Worm (Caenorhabditis elegans) whole organism, L2 larva: ENCODE measurements around the gene dct-11.

Source experiments
- C34F6.9 ChIP-seq: fragments of 150-350 bp; optimal IDR thresholded peaks from 2 replicates; lab custom pipeline; 2014; ENCODE audit warnings: missing biosample characterization, missing genetic modification characterization
- F13H6.1 ChIP-seq: sonication (generic microtip); optimal IDR thresholded peaks from 2 replicates; lab custom pipeline; 2016; ENCODE audit warnings: missing genetic modification characterization, missing compliant biosample characterization
- R02D3.7 ChIP-seq: fragments of 150-350 bp; optimal IDR thresholded peaks from 2 replicates; lab custom pipeline; 2014; ENCODE audit warnings: missing biosample characterization, missing genetic modification characterization
- Y55F3AM.14 ChIP-seq: fragments of 200-800 bp; sonication (Bioruptor generic); optimal IDR thresholded peaks from 2 replicates; lab custom pipeline; 2018; ENCODE audit warnings: mild to moderate bottlenecking, missing genetic modification characterization, missing compliant biosample characterization
- ZK546.5 ChIP-seq: sonication (generic microtip); optimal IDR thresholded peaks from 2 replicates; lab custom pipeline; 2017; ENCODE audit warnings: missing biosample characterization, missing genetic modification characterization
- alr-1 ChIP-seq: fragments of 150-350 bp; optimal IDR thresholded peaks from 2 replicates; lab custom pipeline; 2014; ENCODE audit warnings: missing biosample characterization, missing genetic modification characterization
- aly-2 ChIP-seq: fragments of 150-350 bp; optimal IDR thresholded peaks from 2 replicates; lab custom pipeline; 2014; ENCODE audit warnings: missing biosample characterization, missing genetic modification characterization
- ama-1 ChIP-seq: fragments of 150-350 bp; optimal IDR thresholded peaks from 2 replicates; lab custom pipeline; 2018; ENCODE audit warnings: inconsistent platforms
- blmp-1 ChIP-seq: sonication (generic microtip); optimal IDR thresholded peaks from 2 replicates; lab custom pipeline; 2017; ENCODE audit warnings: missing genetic modification characterization, mild to moderate bottlenecking, missing compliant biosample characterization, antibody characterized with exemption, moderate library complexity; ENCODE audit not compliant: insufficient read depth
- ceh-16 ChIP-seq: fragments of 150-350 bp; optimal IDR thresholded peaks from 2 replicates; lab custom pipeline; 2014; ENCODE audit warnings: missing biosample characterization, missing genetic modification characterization
- ceh-82 ChIP-seq: fragments of 150-350 bp; optimal IDR thresholded peaks from 2 replicates; lab custom pipeline; 2014; ENCODE audit warnings: missing biosample characterization, missing genetic modification characterization
- crh-2 ChIP-seq: sonication (generic microtip); optimal IDR thresholded peaks from 2 replicates; lab custom pipeline; 2017; ENCODE audit warnings: missing biosample characterization, missing genetic modification characterization
- dmd-4 ChIP-seq: sonication (generic microtip); optimal IDR thresholded peaks from 2 replicates; lab custom pipeline; 2017; ENCODE audit warnings: missing biosample characterization, missing genetic modification characterization
- egl-27 ChIP-seq: sonication (generic microtip); optimal IDR thresholded peaks from 3 replicates; lab custom pipeline; 2017; ENCODE audit warnings: missing biosample characterization, missing genetic modification reagents, missing genetic modification characterization
- elt-1 ChIP-seq: fragments of 150-350 bp; optimal IDR thresholded peaks from 2 replicates; lab custom pipeline; 2014; ENCODE audit warnings: missing biosample characterization, missing genetic modification characterization
- elt-3 ChIP-seq: sonication (generic microtip); optimal IDR thresholded peaks from 2 replicates; lab custom pipeline; 2017; ENCODE audit warnings: missing biosample characterization, missing genetic modification characterization
- fos-1 ChIP-seq: fragments of 150-350 bp; optimal IDR thresholded peaks from 2 replicates; lab custom pipeline; 2014; ENCODE audit warnings: missing biosample characterization, missing genetic modification characterization
- gmeb-1 ChIP-seq: fragments of 150-350 bp; optimal IDR thresholded peaks from 2 replicates; lab custom pipeline; 2014; ENCODE audit warnings: missing biosample characterization, missing genetic modification characterization
- lin-11 ChIP-seq: fragments of 150-350 bp; sonication (generic microtip); optimal IDR thresholded peaks from 2 replicates; lab custom pipeline; 2014; ENCODE audit warnings: missing biosample characterization, missing genetic modification characterization, inconsistent platforms, mixed read lengths
- lin-13 ChIP-seq: fragments of 150-350 bp; optimal IDR thresholded peaks from 2 replicates; lab custom pipeline; 2014; ENCODE audit warnings: missing biosample characterization, missing genetic modification reagents, missing genetic modification characterization
- lin-39 ChIP-seq: fragments of 150-350 bp; optimal IDR thresholded peaks from 2 replicates; lab custom pipeline; 2014; ENCODE audit warnings: missing biosample characterization, missing genetic modification reagents, missing genetic modification characterization
- lsy-2 ChIP-seq, 2 experiments: fragments of 150-350 bp in 1 of 2; sonication (generic microtip) in 1 of 2; optimal IDR thresholded peaks; 2 replicates each; lab custom pipeline; 2014 to 2017; ENCODE audit warnings: missing biosample characterization in 2 of 2, missing genetic modification characterization in 2 of 2
- mab-5 ChIP-seq: fragments of 150-350 bp; optimal IDR thresholded peaks from 2 replicates; lab custom pipeline; 2014; ENCODE audit warnings: missing biosample characterization, missing genetic modification characterization
- mbf-1 ChIP-seq: sonication (generic microtip); optimal IDR thresholded peaks from 2 replicates; lab custom pipeline; 2017; ENCODE audit warnings: missing biosample characterization, missing genetic modification characterization
- mdl-1 ChIP-seq, 2 experiments: fragments of 150-350 bp in 1 of 2; sonication (generic microtip) in 1 of 2; optimal IDR thresholded peaks; 2 replicates each; lab custom pipeline; 2017; ENCODE audit warnings: missing biosample characterization in 2 of 2, missing genetic modification characterization in 2 of 2
- nhr-10 ChIP-seq: sonication (generic microtip); optimal IDR thresholded peaks from 2 replicates; lab custom pipeline; 2017; ENCODE audit warnings: missing biosample characterization, missing genetic modification characterization
- nhr-11 ChIP-seq: fragments of 150-350 bp; optimal IDR thresholded peaks from 2 replicates; lab custom pipeline; 2014; ENCODE audit warnings: missing biosample characterization, missing genetic modification characterization
- nhr-12 ChIP-seq: fragments of 150-350 bp; optimal IDR thresholded peaks from 2 replicates; lab custom pipeline; 2014; ENCODE audit warnings: missing biosample characterization, missing genetic modification characterization
- nhr-129 ChIP-seq: fragments of 150-350 bp; optimal IDR thresholded peaks from 2 replicates; lab custom pipeline; 2014; ENCODE audit warnings: missing biosample characterization, missing genetic modification characterization
- nhr-21 ChIP-seq: fragments of 150-350 bp; optimal IDR thresholded peaks from 2 replicates; lab custom pipeline; 2014; ENCODE audit warnings: missing biosample characterization, missing genetic modification characterization
- nhr-23 ChIP-seq: fragments of 150-350 bp; optimal IDR thresholded peaks from 2 replicates; lab custom pipeline; 2014; ENCODE audit warnings: missing biosample characterization, missing genetic modification reagents, missing genetic modification characterization
- nhr-237 ChIP-seq: fragments of 150-350 bp; optimal IDR thresholded peaks from 2 replicates; lab custom pipeline; 2014; ENCODE audit warnings: missing biosample characterization, missing genetic modification characterization
- nhr-25 ChIP-seq: fragments of 150-350 bp; sonication (generic microtip); optimal IDR thresholded peaks from 3 replicates; lab custom pipeline; 2014; ENCODE audit warnings: missing biosample characterization, missing genetic modification characterization
- nhr-6 ChIP-seq: fragments of 150-350 bp; optimal IDR thresholded peaks from 2 replicates; lab custom pipeline; 2014; ENCODE audit warnings: missing biosample characterization, missing genetic modification characterization
- nhr-77 ChIP-seq: fragments of 150-350 bp; optimal IDR thresholded peaks from 2 replicates; lab custom pipeline; 2014; ENCODE audit warnings: missing biosample characterization, missing genetic modification characterization
- peb-1 ChIP-seq: fragments of 150-350 bp; optimal IDR thresholded peaks from 2 replicates; lab custom pipeline; 2014; ENCODE audit warnings: missing biosample characterization, missing genetic modification characterization
- sem-4 ChIP-seq: fragments of 150-350 bp; optimal IDR thresholded peaks from 2 replicates; lab custom pipeline; 2014; ENCODE audit warnings: missing biosample characterization, missing genetic modification reagents, missing genetic modification characterization
- skn-1 ChIP-seq: sonication (generic microtip); optimal IDR thresholded peaks from 2 replicates; lab custom pipeline; 2017; ENCODE audit warnings: missing biosample characterization, missing genetic modification characterization
- sma-3 ChIP-seq: sonication (generic microtip); optimal IDR thresholded peaks from 2 replicates; lab custom pipeline; 2016; ENCODE audit warnings: missing genetic modification reagents, missing genetic modification characterization, missing compliant biosample characterization
- sma-9 ChIP-seq, 2 experiments: fragments of 150-350 bp in 1 of 2; sonication (generic microtip) in 1 of 2; optimal IDR thresholded peaks; 2 replicates each; lab custom pipeline; 2014 to 2016; ENCODE audit warnings: missing genetic modification characterization in 2 of 2, mild to moderate bottlenecking in 1 of 2, missing biosample characterization in 1 of 2, missing compliant biosample characterization in 1 of 2, missing genetic modification reagents in 1 of 2, moderate library complexity in 1 of 2
- snpc-4 ChIP-seq: fragments of 150-350 bp; optimal IDR thresholded peaks from 2 replicates; lab custom pipeline; 2014; ENCODE audit warnings: missing biosample characterization, missing genetic modification characterization
- unc-39 ChIP-seq: fragments of 150-350 bp; optimal IDR thresholded peaks from 2 replicates; lab custom pipeline; 2014; ENCODE audit warnings: missing biosample characterization, missing genetic modification characterization
- unc-55 ChIP-seq: fragments of 150-350 bp; sonication (generic microtip); optimal IDR thresholded peaks from 3 replicates; lab custom pipeline; 2014; ENCODE audit warnings: missing biosample characterization, missing genetic modification reagents, missing genetic modification characterization
- unc-62 ChIP-seq: fragments of 150-350 bp; optimal IDR thresholded peaks from 2 replicates; lab custom pipeline; 2014; ENCODE audit warnings: missing biosample characterization, missing genetic modification reagents, missing genetic modification characterization
- zag-1 ChIP-seq: fragments of 150-350 bp; optimal IDR thresholded peaks from 2 replicates; lab custom pipeline; 2014; ENCODE audit warnings: missing biosample characterization, missing genetic modification characterization
- ztf-1 ChIP-seq: fragments of 200-800 bp; sonication (Bioruptor generic); conservative IDR thresholded peaks from 2 replicates; pipeline ENCODE4 v1.3.6; 2022; ENCODE audit warnings: missing genetic modification characterization, missing compliant biosample characterization
- ztf-11 ChIP-seq: sonication (generic microtip); optimal IDR thresholded peaks from 2 replicates; lab custom pipeline; 2017; ENCODE audit warnings: missing biosample characterization, missing genetic modification characterization
- ztf-4 ChIP-seq: fragments of 150-350 bp; optimal IDR thresholded peaks from 2 replicates; lab custom pipeline; 2014; ENCODE audit warnings: missing biosample characterization, missing genetic modification characterization

dct-11 gene

ce11 chrX:5811997-5812562 lies 27.5 kb downstream of the dct-11 start (continued):
- peak in 1 of 2 experiments; percentile 76 for TF ChIP-seq lsy-2 (tag; optimal IDR thresholded peaks at IDR 0.05; lab: Kevin White, UChicago)
- no peak for TF ChIP-seq elt-3 (tag; lab: Kevin White, UChicago)

DNA sequence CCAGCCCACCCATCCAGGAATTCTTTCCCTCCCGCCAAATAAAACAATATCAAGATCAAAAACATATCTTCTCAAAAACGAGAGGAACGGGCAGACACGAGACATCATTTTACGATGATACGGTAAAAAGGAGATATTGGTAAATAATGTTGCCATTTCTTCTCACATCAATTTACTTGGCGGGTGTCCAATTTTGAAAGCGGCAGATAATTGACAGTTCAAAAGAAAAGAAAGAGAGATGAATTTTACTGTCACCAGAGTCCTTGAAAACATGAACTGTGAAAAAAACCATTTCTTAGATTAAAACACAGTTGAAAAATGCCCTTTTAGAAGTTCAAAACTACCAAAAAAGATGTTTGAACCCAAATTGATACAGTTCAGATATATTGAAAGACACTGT lies 28.9 kb downstream of the dct-11 start:
- TF ChIP-seq unc-39, result no peak
- no peak for TF ChIP-seq nhr-6 (tag; lab: Kevin White, UChicago)
- TF ChIP-seq ama-1 (lab: Kevin White, UChicago), result no peak
- TF ChIP-seq fos-1 (tag; lab: Kevin White, UChicago), result peak; percentile 29
- TF ChIP-seq sem-4 (tag; lab: Kevin White, UChicago), result no peak
- TF ChIP-seq aly-2 (tag; lab: Kevin White, UChicago), result no peak
- TF ChIP-seq snpc-4 (tag; lab: Kevin White, UChicago), result no peak
- TF ChIP-seq lin-39, result no peak
- no peak for TF ChIP-seq peb-1 (tag; lab: Kevin White, UChicago)
- no peak for TF ChIP-seq R02D3.7 (tag; lab: Kevin White, UChicago)
- TF ChIP-seq zag-1, result no peak
- no peak for TF ChIP-seq mdl-1 (tag; optimal IDR thresholded peaks at IDR 0.05; lab: Kevin White, UChicago)
- no peak for TF ChIP-seq nhr-77 (tag; lab: Kevin White, UChicago)
- TF ChIP-seq nhr-237 (tag; lab: Kevin White, UChicago), result no peak
- no peak for TF ChIP-seq Y55F3AM.14 (GFP tag; lab: Kevin White, UChicago)
- TF ChIP-seq nhr-25 (tag; lab: Kevin White, UChicago), result peak; percentile 86
- no peak for TF ChIP-seq elt-3 (tag; lab: Kevin White, UChicago)
- no peak for TF ChIP-seq C34F6.9 (tag; lab: Kevin White, UChicago)
- TF ChIP-seq nhr-12, result no peak
- TF ChIP-seq crh-2 (tag; lab: Kevin White, UChicago), result peak; percentile 38
- TF ChIP-seq elt-1 (tag; lab: Kevin White, UChicago), result no peak
- no peak for TF ChIP-seq ztf-4
- peak in 1 of 2 experiments; percentile 14 for TF ChIP-seq lsy-2 (tag; optimal IDR thresholded peaks at IDR 0.05; lab: Kevin White, UChicago)
- TF ChIP-seq nhr-21, result peak; percentile 8
- TF ChIP-seq sma-3 (GFP tag; lab: Kevin White, UChicago), result peak; percentile 44
- no peak for TF ChIP-seq skn-1
- TF ChIP-seq nhr-129 (tag; lab: Kevin White, UChicago), result no peak
- no peak for TF ChIP-seq nhr-11 (tag; lab: Kevin White, UChicago)
- no peak for TF ChIP-seq nhr-10 (tag; lab: Kevin White, UChicago)
- no peak for TF ChIP-seq mbf-1 (tag; lab: Kevin White, UChicago)
- no peak for TF ChIP-seq nhr-23 (tag; lab: Kevin White, UChicago)
- TF ChIP-seq sma-9 (GFP tag; optimal IDR thresholded peaks at IDR 0.05; lab: Kevin White, UChicago), result peak; percentile 44
- TF ChIP-seq sma-9 (tag; optimal IDR thresholded peaks at IDR 0.05; lab: Kevin White, UChicago), result no peak
- TF ChIP-seq dmd-4 (tag; lab: Kevin White, UChicago), result no peak
- no peak for TF ChIP-seq unc-55 (GFP tag; lab: Kevin White, UChicago)
- TF ChIP-seq gmeb-1 (tag; lab: Kevin White, UChicago), result no peak
- TF ChIP-seq blmp-1 (tag; lab: Kevin White, UChicago), result peak; percentile 54
- no peak for TF ChIP-seq ztf-1 (GFP tag; lab: Robert Waterston, UW)
- peak; percentile 6 for TF ChIP-seq lin-13 (GFP tag; lab: Kevin White, UChicago)
- no peak for TF ChIP-seq unc-62
- no peak for TF ChIP-seq ztf-11
- peak; percentile 46 for TF ChIP-seq egl-27
- TF ChIP-seq ZK546.5 (tag; lab: Kevin White, UChicago), result no peak
- peak; percentile 48 for TF ChIP-seq ceh-16 (tag; lab: Kevin White, UChicago)
- no peak for TF ChIP-seq lin-11 (tag; lab: Kevin White, UChicago)
- no peak for TF ChIP-seq mab-5
- TF ChIP-seq alr-1, result no peak
- no peak for TF ChIP-seq F13H6.1
- TF ChIP-seq ceh-82 (tag; lab: Kevin White, UChicago), result no peak
- TF ChIP-seq, all 48 proteins: peak for 11
